Worm (Caenorhabditis elegans) whole organism, L4/young adult: ENCODE measurements around the gene srx-77.

Experiments used
- W03F9.2 ChIP-seq: fragments of 150-350 bp; optimal IDR thresholded peaks from 2 replicates; lab custom pipeline; 2014; ENCODE audit warnings: missing biosample characterization, missing genetic modification characterization
- him-1 ChIP-seq: sonication (generic microtip); optimal IDR thresholded peaks from 2 replicates; lab custom pipeline; 2016; ENCODE audit warnings: missing genotype, missing genetic modification reagents, missing genetic modification characterization, missing compliant biosample characterization

ce11 chrV:4687944-4688505, 19.5 kb upstream of the srx-77 start, which contains the start of gene K03B4.2:
- TF ChIP-seq him-1 (no peak), W03F9.2 (tag; lab: Kevin White, UChicago) (no peak)
